Worm (Caenorhabditis elegans) whole organism, late embryonic: ENCODE results near the gene str-145.

Experiments used
- C38D4.7 ChIP-seq: fragments of 200-800 bp; sonication (Bioruptor generic); optimal IDR thresholded peaks from 2 replicates; lab custom pipeline; 2018; ENCODE audit warnings: mild to moderate bottlenecking, missing genetic modification characterization, moderate library complexity, missing compliant biosample characterization
- F13H6.1 ChIP-seq: sonication (generic microtip); optimal IDR thresholded peaks from 2 replicates; lab custom pipeline; 2016; ENCODE audit warnings: missing genetic modification characterization, missing compliant biosample characterization
- T23F11.4 ChIP-seq: fragments of 200-800 bp; sonication (Bioruptor generic); optimal IDR thresholded peaks from 2 replicates; lab custom pipeline; 2018; ENCODE audit warnings: mild to moderate bottlenecking, missing genetic modification characterization, missing compliant biosample characterization
- Y22D7AL.16 ChIP-seq: sonication (generic microtip); optimal IDR thresholded peaks from 2 replicates; lab custom pipeline; 2016; ENCODE audit warnings: missing genetic modification characterization, missing compliant biosample characterization
- ahr-1 ChIP-seq: sonication (generic microtip); optimal IDR thresholded peaks from 2 replicates; lab custom pipeline; 2016; ENCODE audit warnings: missing genetic modification characterization, missing compliant biosample characterization
- ama-1 ChIP-seq: fragments of 150-350 bp; optimal IDR thresholded peaks from 2 replicates; lab custom pipeline; 2014
- ceh-19 ChIP-seq: fragments of 200-800 bp; sonication (Bioruptor generic); optimal IDR thresholded peaks from 2 replicates; lab custom pipeline; 2018; ENCODE audit warnings: mild to moderate bottlenecking, missing genetic modification characterization, missing compliant biosample characterization
- ceh-24 ChIP-seq: sonication (generic microtip); optimal IDR thresholded peaks from 2 replicates; lab custom pipeline; 2016; ENCODE audit warnings: mild to moderate bottlenecking, missing genetic modification characterization, missing compliant biosample characterization
- ceh-30 ChIP-seq: fragments of 150-350 bp; optimal IDR thresholded peaks from 2 replicates; lab custom pipeline; 2014; ENCODE audit warnings: missing biosample characterization, missing genetic modification characterization
- ceh-45 ChIP-seq: fragments of 200-800 bp; sonication (Bioruptor generic); IDR thresholded peaks from 2 replicates; pipeline ENCODE4 v1.3.6; 2022; ENCODE audit warnings: missing genetic modification reagents, missing genetic modification characterization, missing compliant biosample characterization
- ceh-6 ChIP-seq: fragments of 200-800 bp; sonication (Bioruptor generic); optimal IDR thresholded peaks from 2 replicates; lab custom pipeline; 2018; ENCODE audit warnings: mild to moderate bottlenecking, missing genetic modification characterization, missing compliant biosample characterization
- ceh-9 ChIP-seq: sonication (generic microtip); optimal IDR thresholded peaks from 2 replicates; lab custom pipeline; 2016; ENCODE audit warnings: mild to moderate bottlenecking, missing genetic modification characterization, inconsistent platforms, missing compliant biosample characterization
- dmd-4 ChIP-seq: sonication (generic microtip); optimal IDR thresholded peaks from 2 replicates; lab custom pipeline; 2016; ENCODE audit warnings: borderline replicate concordance, missing genetic modification characterization, missing compliant biosample characterization
- dve-1 ChIP-seq: sonication (generic microtip); optimal IDR thresholded peaks from 2 replicates; lab custom pipeline; 2017; ENCODE audit warnings: antibody characterized with exemption, mild to moderate bottlenecking, missing genetic modification characterization, missing compliant biosample characterization
- elt-4 ChIP-seq: sonication (generic microtip); optimal IDR thresholded peaks from 2 replicates; lab custom pipeline; 2016; ENCODE audit warnings: missing genetic modification characterization, missing compliant biosample characterization
- ets-4 ChIP-seq: sonication (generic microtip); optimal IDR thresholded peaks from 2 replicates; lab custom pipeline; 2016; ENCODE audit warnings: missing genetic modification characterization, missing compliant biosample characterization
- fax-1 ChIP-seq: sonication (generic microtip); optimal IDR thresholded peaks from 2 replicates; lab custom pipeline; 2016; ENCODE audit warnings: missing genotype, missing genetic modification characterization, missing compliant biosample characterization
- fkh-10 ChIP-seq: fragments of 150-350 bp; optimal IDR thresholded peaks from 2 replicates; lab custom pipeline; 2014; ENCODE audit warnings: missing biosample characterization, missing genetic modification reagents, missing genetic modification characterization
- hlh-8 ChIP-seq: sonication (generic microtip); optimal IDR thresholded peaks from 2 replicates; lab custom pipeline; 2016; ENCODE audit warnings: missing genotype, missing genetic modification characterization, missing compliant biosample characterization
- lim-6 ChIP-seq: sonication (generic microtip); optimal IDR thresholded peaks from 2 replicates; lab custom pipeline; 2016; ENCODE audit warnings: missing genetic modification characterization, missing compliant biosample characterization
- lin-11 ChIP-seq: fragments of 200-800 bp; sonication (Bioruptor generic); optimal IDR thresholded peaks from 2 replicates; lab custom pipeline; 2018; ENCODE audit warnings: mild to moderate bottlenecking, missing genetic modification characterization, missing compliant biosample characterization
- madf-2 ChIP-seq: sonication (generic microtip); optimal IDR thresholded peaks from 2 replicates; lab custom pipeline; 2017; ENCODE audit warnings: missing genetic modification characterization, missing compliant biosample characterization
- mec-3 ChIP-seq: sonication (generic microtip); optimal IDR thresholded peaks from 2 replicates; lab custom pipeline; 2016; ENCODE audit warnings: borderline replicate concordance, missing genetic modification characterization, missing compliant biosample characterization
- nhr-232 ChIP-seq: sonication (generic microtip); optimal IDR thresholded peaks from 2 replicates; lab custom pipeline; 2016; ENCODE audit warnings: missing genetic modification characterization, missing compliant biosample characterization
- npax-4 ChIP-seq: sonication (generic microtip); optimal IDR thresholded peaks from 2 replicates; lab custom pipeline; 2016; ENCODE audit warnings: missing genetic modification characterization, missing compliant biosample characterization
- pag-3 ChIP-seq: sonication (generic microtip); optimal IDR thresholded peaks from 2 replicates; lab custom pipeline; 2016; ENCODE audit warnings: missing compliant biosample characterization, missing genetic modification characterization, borderline replicate concordance
- pha-2 ChIP-seq: sonication (generic microtip); optimal IDR thresholded peaks from 2 replicates; lab custom pipeline; 2017; ENCODE audit warnings: mild to moderate bottlenecking, missing genetic modification characterization, missing compliant biosample characterization
- pha-4 ChIP-seq: fragments of 150-350 bp; optimal IDR thresholded peaks from 2 replicates; lab custom pipeline; 2018; ENCODE audit warnings: missing biosample characterization, missing genetic modification reagents, missing genetic modification characterization
- pqm-1 ChIP-seq: sonication (generic microtip); optimal IDR thresholded peaks from 2 replicates; lab custom pipeline; 2016; ENCODE audit warnings: missing genetic modification characterization, missing compliant biosample characterization
- rnt-1 ChIP-seq: sonication (generic microtip); optimal IDR thresholded peaks from 2 replicates; lab custom pipeline; 2016; ENCODE audit warnings: missing genetic modification characterization, missing compliant biosample characterization
- syd-9 ChIP-seq: sonication (generic microtip); optimal IDR thresholded peaks from 2 replicates; lab custom pipeline; 2016; ENCODE audit warnings: mild to moderate bottlenecking, missing genetic modification characterization, moderate library complexity, missing compliant biosample characterization
- unc-3 ChIP-seq, 2 experiments: fragments of 200-800 bp in 1 of 2; sonication (Bioruptor generic) in 1 of 2; sonication (generic microtip) in 1 of 2; conservative IDR thresholded peaks in 1 of 2; optimal IDR thresholded peaks in 1 of 2; 2 replicates each; pipeline versions ENCODE4 v1.3.6 to Lab custom; 2016 to 2022; ENCODE audit warnings: missing compliant biosample characterization in 2 of 2, missing genetic modification characterization in 2 of 2, missing genetic modification reagents in 1 of 2
- unc-86 ChIP-seq: sonication (generic microtip); optimal IDR thresholded peaks from 2 replicates; lab custom pipeline; 2016; ENCODE audit warnings: missing genetic modification characterization, missing compliant biosample characterization
- zip-5 ChIP-seq: sonication (generic microtip); optimal IDR thresholded peaks from 2 replicates; lab custom pipeline; 2016; ENCODE audit warnings: missing genetic modification characterization, missing compliant biosample characterization
- ztf-16 ChIP-seq: sonication (generic microtip); optimal IDR thresholded peaks from 2 replicates; lab custom pipeline; 2017; ENCODE audit warnings: missing genetic modification characterization, missing compliant biosample characterization

The str-145 gene

DNA sequence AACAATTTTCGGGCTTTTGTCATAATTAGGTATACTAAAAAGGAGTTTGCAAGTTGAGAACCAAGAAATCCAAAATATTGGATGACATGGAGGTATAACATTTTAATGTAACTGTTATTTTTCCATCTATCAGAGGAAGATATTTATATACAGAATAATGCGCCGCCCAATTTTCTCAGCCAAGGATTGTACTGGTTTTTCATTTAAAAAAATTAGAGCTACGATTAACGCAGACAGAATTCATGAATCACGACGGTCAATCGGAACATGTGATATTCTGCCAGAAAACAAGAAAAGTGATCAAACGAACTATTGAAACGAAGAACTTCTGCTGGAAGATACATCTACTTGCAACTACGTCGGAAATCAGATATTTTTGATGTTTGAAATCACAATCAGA, at the start of gene str-145:
Gene str-145 (minus strand): TSS at position 101 of the 400 bp plus-strand sequence.
- TF ChIP-seq hlh-8 (tag; lab: Kevin White, UChicago): no peak
- TF ChIP-seq zip-5: no peak
- TF ChIP-seq mec-3 (tag; lab: Kevin White, UChicago): no peak
- TF ChIP-seq pqm-1: no peak
- no peak for TF ChIP-seq ceh-19 (GFP tag; lab: Kevin White, UChicago)
- TF ChIP-seq pha-2 (tag; lab: Kevin White, UChicago): no peak
- no peak for TF ChIP-seq ama-1

DNA sequence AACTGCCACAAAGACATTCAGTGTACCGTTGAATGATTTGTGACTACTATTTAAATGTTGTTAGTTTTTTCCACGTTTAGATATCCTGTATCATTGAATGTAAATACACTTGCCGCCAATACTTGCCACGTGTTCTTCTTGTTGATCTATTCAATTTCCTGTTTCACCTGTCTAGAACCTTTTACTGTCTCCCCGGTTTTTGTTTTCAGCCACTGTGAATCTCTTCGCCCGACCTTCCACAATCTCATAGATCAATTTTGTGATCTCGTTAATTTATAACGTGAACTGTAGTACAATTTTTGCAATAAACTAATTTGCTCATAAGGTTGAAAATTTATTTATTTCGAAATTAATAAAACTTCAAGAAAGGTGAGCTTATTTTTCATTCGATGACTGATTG, 47.2 kb upstream of the str-145 start, which contains the start of gene D1014.13:
Gene D1014.13 (plus strand): TSS at position 301 of the 400 bp plus-strand sequence.
- TF ChIP-seq F13H6.1 (tag; lab: Kevin White, UChicago): no peak
- no peak for TF ChIP-seq unc-3 (GFP tag; conservative IDR thresholded peaks at IDR 0.05; lab: Robert Waterston, UW)
- TF ChIP-seq unc-3 (tag; optimal IDR thresholded peaks at IDR 0.05; lab: Kevin White, UChicago): no peak
- TF ChIP-seq, all 69 proteins: peak for 0

DNA sequence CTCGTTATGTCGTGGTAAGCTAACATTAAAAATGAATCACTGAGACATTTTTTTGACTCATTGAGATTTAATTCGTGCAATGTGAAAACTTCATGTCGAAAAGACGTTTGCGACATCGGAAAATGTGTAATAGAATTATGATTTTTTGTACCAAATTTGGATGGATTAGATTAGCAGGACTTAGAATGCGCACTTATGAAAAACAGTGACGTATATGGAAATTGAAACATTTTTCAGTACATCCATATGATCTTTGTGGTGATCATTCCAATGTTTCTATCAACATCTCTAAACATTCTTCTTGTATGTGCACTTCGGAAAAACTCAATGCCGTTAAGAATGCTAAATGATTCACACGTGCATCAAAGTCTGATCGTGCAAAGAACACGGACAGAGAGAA, 46.4 kb upstream of the str-145 start:
- no peak for TF ChIP-seq lim-6 (tag; lab: Kevin White, UChicago)
- TF ChIP-seq hlh-8 (tag; lab: Kevin White, UChicago): no peak
- no peak for TF ChIP-seq rnt-1
- no peak for TF ChIP-seq unc-86 (tag; lab: Kevin White, UChicago)
- no peak for TF ChIP-seq T23F11.4 (GFP tag; lab: Kevin White, UChicago)
- TF ChIP-seq ceh-30: no peak
- no peak for TF ChIP-seq syd-9 (tag; lab: Kevin White, UChicago)
- TF ChIP-seq Y22D7AL.16 (tag; lab: Kevin White, UChicago): no peak
- no peak for TF ChIP-seq unc-3 (GFP tag; conservative IDR thresholded peaks at IDR 0.05; lab: Robert Waterston, UW)
- TF ChIP-seq unc-3 (tag; optimal IDR thresholded peaks at IDR 0.05; lab: Kevin White, UChicago): no peak
- TF ChIP-seq fkh-10 (GFP tag; lab: Kevin White, UChicago): no peak
- TF ChIP-seq pha-2 (tag; lab: Kevin White, UChicago): no peak
- no peak for TF ChIP-seq ets-4 (tag; lab: Kevin White, UChicago)
- no peak for TF ChIP-seq npax-4 (tag; lab: Kevin White, UChicago)
- no peak for TF ChIP-seq pag-3

DNA sequence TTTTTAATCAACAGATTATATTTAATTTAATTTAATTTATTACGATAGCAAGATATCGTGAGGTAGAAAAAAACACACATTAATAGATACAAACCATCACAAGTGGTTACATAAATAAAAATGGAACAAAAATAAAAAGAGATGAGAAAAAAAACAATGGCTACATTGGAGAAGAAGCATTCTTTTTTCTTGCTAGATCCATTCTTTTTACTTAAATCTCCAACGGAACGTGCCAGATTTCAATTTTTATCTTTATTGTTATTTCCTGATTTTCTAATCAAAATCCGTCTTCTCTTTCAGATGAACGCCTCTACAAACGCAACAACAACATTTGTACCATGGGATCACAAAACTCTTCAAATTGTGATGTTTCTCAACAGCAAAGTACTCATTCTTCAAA, 45.5 kb upstream of the str-145 start, which contains the start of gene D1014.2:
Gene D1014.2 (plus strand): TSS at position 301 of the 400 bp plus-strand sequence.
- no peak for TF ChIP-seq ahr-1 (tag; lab: Kevin White, UChicago)
- TF ChIP-seq unc-3 (GFP tag; conservative IDR thresholded peaks at IDR 0.05; lab: Robert Waterston, UW): no peak
- TF ChIP-seq unc-3 (tag; optimal IDR thresholded peaks at IDR 0.05; lab: Kevin White, UChicago): no peak
- TF ChIP-seq fkh-10 (GFP tag; lab: Kevin White, UChicago): no peak
- no peak for TF ChIP-seq ceh-45
- TF ChIP-seq ceh-24 (tag; lab: Kevin White, UChicago): no peak
- no peak for TF ChIP-seq ets-4 (tag; lab: Kevin White, UChicago)
- TF ChIP-seq nhr-232 (tag; lab: Kevin White, UChicago): no peak

DNA sequence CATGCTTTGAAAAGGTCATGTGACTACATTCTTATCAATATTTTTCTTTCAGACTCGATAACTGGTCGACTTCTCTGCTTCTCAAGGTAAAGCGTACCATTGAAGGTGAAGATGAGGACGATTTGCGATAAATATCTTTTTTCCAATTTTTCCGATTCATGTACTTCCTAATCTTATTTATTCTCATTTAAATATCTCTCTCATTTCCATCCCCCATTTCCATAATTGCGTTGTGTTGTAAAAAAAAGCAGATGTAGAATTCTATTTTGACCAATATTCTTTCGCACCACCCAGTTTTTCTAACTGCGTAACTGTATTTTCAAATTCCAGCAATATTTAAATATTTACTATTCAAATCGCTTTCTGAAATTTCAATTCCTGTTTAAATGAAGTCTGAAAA, 34.8 kb upstream of the str-145 start, which contains the start of gene D1014.4:
Gene D1014.4 (plus strand): TSS at position 301 of the 400 bp plus-strand sequence.
- TF ChIP-seq C38D4.7 (no peak), ceh-9 (tag; lab: Kevin White, UChicago) (no peak), hlh-8 (tag; lab: Kevin White, UChicago) (no peak), elt-4 (tag; lab: Kevin White, UChicago) (no peak), ceh-6 (GFP tag; lab: Kevin White, UChicago) (no peak), madf-2 (tag; lab: Kevin White, UChicago) (no peak), syd-9 (tag; lab: Kevin White, UChicago) (no peak), fax-1 (tag; lab: Kevin White, UChicago) (no peak), rnt-1 (no peak), lin-11 (tag; lab: Kevin White, UChicago) (no peak), pqm-1 (no peak), pag-3 (no peak), pha-4 (no peak), ztf-16 (tag; lab: Kevin White, UChicago) (no peak), dmd-4 (tag; lab: Kevin White, UChicago) (no peak), dve-1 (tag; lab: Kevin White, UChicago) (no peak)
